Worm (Caenorhabditis elegans): ENCODE data around the gene skr-15.

DNA sequence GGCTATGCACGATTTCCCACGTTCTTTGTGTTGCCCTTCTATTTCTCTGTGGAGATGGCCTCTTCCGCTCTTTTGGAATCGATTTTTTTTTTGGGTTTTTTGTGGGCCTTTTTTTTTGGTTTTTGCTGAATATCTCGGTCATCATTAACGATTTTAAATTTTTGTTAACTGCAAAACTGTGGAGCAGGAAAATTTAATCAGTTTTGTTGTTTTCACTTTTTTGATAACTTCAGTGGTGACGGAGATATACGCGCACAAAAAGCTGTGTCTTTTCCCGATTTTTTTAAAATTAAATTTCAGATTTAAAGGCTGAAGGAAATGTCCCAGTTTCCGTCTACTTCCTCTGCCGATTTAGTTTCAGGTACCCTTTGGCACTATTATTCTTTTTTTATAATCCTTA, 38.7 kb upstream of the skr-15 start, which contains the start of gene T24E12.1:
- TF ChIP-seq B0310.2 (tag; optimal IDR thresholded peaks at IDR 0.05) (no peak), flt-1 (GFP tag; IDR thresholded peaks at IDR 0.05) (no peak), aly-1 (tag; optimal IDR thresholded peaks at IDR 0.05) (no peak), ceh-36 (tag; optimal IDR thresholded peaks at IDR 0.05) (no peak), pes-1 (GFP tag; IDR thresholded peaks at IDR 0.05) (no peak), ama-1 (optimal IDR thresholded peaks at IDR 0.05) (no peak), ceh-13 (GFP tag; optimal IDR thresholded peaks at IDR 0.05) (no peak)

All from whole organism, early embryonic.